Worm (Caenorhabditis elegans): ENCODE measurements around the gene ZK1290.1.

ZK1290.1 gene

DNA sequence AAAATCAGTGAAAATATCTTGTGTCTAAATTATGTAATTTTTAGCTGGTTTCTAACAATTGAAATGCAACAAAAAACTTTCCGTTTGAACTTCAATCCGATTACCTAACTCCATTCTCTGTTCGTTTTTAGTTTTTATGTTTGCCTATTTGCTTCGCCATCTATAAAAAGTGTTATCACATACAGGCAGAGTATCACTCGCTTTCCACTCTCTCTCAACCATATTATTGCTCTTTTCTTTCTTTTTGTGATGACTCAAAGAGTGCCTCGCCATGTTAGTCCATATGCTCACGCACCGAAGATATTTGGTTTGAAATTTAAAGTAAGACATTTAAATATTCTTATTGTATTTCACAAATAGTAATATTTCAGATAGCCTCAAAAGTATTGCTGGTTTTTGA is 26.6 kb upstream of the ZK1290.1 start, which contains the start of gene ZK1290.13:
TSS of gene ZK1290.13 (plus strand) at position 73 of the 400 bp plus-strand sequence.
- TF ChIP-seq ztf-29 (GFP tag; IDR thresholded peaks at IDR 0.05) (no peak), tab-1 (GFP tag; IDR thresholded peaks at IDR 0.05) (no peak), med-1 (GFP tag; optimal IDR thresholded peaks at IDR 0.05; ENCODE audit: insufficient read depth) (no peak), cog-1 (tag; optimal IDR thresholded peaks at IDR 0.05) (no peak), ztf-23 (GFP tag; IDR thresholded peaks at IDR 0.05) (no peak), klf-2 (GFP tag; conservative IDR thresholded peaks at IDR 0.05) (no peak)

DNA sequence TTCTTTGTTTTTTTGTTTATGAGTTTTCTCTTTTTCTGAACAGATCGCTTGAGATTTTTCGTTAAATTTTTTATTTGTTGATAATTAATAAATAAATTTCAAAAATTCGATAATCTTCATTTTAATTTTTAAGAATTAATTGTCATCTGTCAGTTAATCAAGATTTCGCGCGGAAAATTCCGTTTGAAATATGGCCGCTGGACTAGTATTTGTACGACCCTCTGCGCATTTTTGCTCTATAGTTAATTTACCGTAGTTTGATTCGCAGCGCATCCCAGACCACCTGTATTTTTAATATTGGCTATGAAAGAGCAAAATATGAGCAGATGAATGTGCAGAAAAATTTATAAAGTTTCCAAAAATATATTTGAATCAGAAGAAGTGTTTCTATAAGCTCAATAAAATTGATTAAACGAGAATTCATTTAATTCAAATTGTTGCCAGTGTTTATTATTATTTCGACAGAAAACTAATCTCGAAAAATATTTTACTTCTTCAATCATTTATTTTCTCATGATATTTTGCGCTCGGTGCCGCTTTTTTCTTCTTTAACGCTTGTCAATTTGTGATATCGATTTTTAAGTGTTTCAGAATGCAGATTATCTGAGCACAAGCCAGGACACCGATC is 23.8 kb upstream of the ZK1290.1 start, which contains the start of gene nfi-1:
TSS of gene nfi-1 (plus strand) at position 578 of the 628 bp plus-strand sequence.
- TF ChIP-seq ztf-29 (GFP tag; IDR thresholded peaks at IDR 0.05): no peak
- no peak for TF ChIP-seq ref-1 (GFP tag; conservative IDR thresholded peaks at IDR 0.05)
- no peak for TF ChIP-seq T22C8.4 (GFP tag; IDR thresholded peaks at IDR 0.05)
- no peak for TF ChIP-seq tab-1 (GFP tag; IDR thresholded peaks at IDR 0.05)
- TF ChIP-seq ztf-23 (GFP tag; IDR thresholded peaks at IDR 0.05): no peak
- TF ChIP-seq klf-2 (GFP tag; conservative IDR thresholded peaks at IDR 0.05): no peak
- no peak for TF ChIP-seq cog-1 (tag; optimal IDR thresholded peaks at IDR 0.05)
- no peak for TF ChIP-seq flt-1 (GFP tag; IDR thresholded peaks at IDR 0.05)
- no peak for TF ChIP-seq med-1 (GFP tag; optimal IDR thresholded peaks at IDR 0.05; ENCODE audit: insufficient read depth)

DNA sequence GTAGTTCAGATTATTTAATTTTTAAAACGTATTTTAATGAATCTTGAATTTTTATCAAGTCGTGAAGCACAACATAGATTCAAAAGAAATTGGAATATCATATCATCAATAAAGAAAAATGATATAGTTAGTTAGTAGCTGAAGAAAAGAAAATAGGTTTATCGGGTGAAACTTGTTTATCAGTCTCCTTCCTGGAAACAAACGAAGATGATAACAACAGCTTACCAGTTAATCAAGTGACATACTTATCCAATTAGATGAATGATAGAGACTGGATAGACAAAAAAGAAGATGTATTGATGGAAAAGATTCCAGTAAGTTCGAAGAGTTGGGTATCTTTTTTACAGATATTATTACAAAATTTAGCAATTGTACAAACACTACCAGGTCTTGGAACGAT is 18.6 kb upstream of the ZK1290.1 start:
- TF ChIP-seq ztf-29 (GFP tag; IDR thresholded peaks at IDR 0.05): no peak
- TF ChIP-seq med-1 (GFP tag; optimal IDR thresholded peaks at IDR 0.05; ENCODE audit: insufficient read depth): no peak
- no peak for TF ChIP-seq cog-1 (tag; optimal IDR thresholded peaks at IDR 0.05)
- no peak for TF ChIP-seq ref-1 (GFP tag; conservative IDR thresholded peaks at IDR 0.05)
- no peak for TF ChIP-seq klf-2 (GFP tag; conservative IDR thresholded peaks at IDR 0.05)
- TF ChIP-seq T22C8.4 (GFP tag; IDR thresholded peaks at IDR 0.05): no peak
- no peak for TF ChIP-seq flt-1 (GFP tag; IDR thresholded peaks at IDR 0.05)
- no peak for TF ChIP-seq tab-1 (GFP tag; IDR thresholded peaks at IDR 0.05)
- no peak for TF ChIP-seq ztf-23 (GFP tag; IDR thresholded peaks at IDR 0.05)

DNA sequence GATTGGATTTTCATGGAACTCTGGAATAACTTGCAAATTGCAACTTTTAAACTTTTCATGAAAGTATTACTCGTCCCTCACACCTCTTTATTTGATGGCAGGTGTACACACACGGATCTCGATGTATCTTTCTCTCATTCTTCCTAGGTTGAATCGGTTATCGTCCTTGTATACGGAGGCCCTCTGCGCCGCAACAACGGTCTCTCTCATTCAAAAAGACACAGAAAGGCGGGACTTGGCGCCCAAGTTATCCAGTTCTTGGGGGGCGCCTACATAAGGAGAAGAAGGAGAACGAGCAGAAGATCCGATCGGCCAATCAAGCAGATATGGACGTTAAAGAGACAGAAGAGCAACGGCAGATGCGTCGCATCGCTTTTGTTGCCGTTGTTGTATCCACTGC is 17.8 kb upstream of the ZK1290.1 start, which contains the start of gene rol-8:
TSS of gene rol-8 (plus strand) at position 301 of the 400 bp plus-strand sequence.
- TF ChIP-seq tab-1 (GFP tag; IDR thresholded peaks at IDR 0.05): no peak

DNA sequence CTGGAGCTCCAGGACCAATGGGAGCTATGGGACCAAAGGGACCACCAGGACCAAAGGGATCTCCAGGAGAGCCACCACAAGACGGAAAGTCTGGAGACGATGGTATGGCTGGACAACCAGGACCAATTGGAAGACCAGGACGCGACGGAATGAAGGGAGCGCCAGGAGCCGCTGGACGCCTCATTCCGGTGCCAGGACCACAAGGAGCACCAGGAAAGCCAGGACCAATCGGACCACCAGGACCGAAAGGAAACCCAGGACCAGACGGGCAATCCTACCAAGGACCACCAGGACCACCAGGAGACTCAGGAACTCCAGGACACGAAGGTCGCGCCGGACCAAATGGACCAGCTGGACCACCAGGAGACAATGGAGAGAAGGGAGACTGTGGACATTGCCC is 16.8 kb upstream of the ZK1290.1 start:
- TF ChIP-seq klf-2 (GFP tag; conservative IDR thresholded peaks at IDR 0.05): no peak
- TF ChIP-seq ref-1 (GFP tag; conservative IDR thresholded peaks at IDR 0.05): no peak
- TF ChIP-seq flt-1 (GFP tag; IDR thresholded peaks at IDR 0.05): no peak
- no peak for TF ChIP-seq ztf-23 (GFP tag; IDR thresholded peaks at IDR 0.05)
- TF ChIP-seq ztf-29 (GFP tag; IDR thresholded peaks at IDR 0.05): no peak
- no peak for TF ChIP-seq med-1 (GFP tag; optimal IDR thresholded peaks at IDR 0.05; ENCODE audit: insufficient read depth)
- no peak for TF ChIP-seq T22C8.4 (GFP tag; IDR thresholded peaks at IDR 0.05)
- TF ChIP-seq cog-1 (tag; optimal IDR thresholded peaks at IDR 0.05): no peak
- TF ChIP-seq tab-1 (GFP tag; IDR thresholded peaks at IDR 0.05): no peak

DNA sequence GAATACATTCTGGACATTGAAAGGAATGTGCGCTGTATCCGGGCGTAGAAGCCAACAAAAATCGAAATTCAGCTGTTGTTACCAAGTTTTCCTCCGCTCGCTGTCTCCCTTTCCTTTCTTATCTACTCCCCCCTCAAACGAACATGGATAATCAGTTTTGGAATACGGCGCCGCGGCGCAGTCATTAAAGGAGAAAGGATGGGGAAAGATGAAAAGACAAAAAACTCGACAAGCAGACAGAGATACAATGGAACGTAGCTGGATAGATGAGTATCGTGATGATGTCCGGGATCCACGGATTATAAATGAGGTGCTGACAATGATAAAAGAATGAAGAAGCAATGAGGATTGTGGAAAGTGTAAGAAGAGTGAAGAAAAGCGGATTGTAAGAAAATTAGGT is 16.2 kb upstream of the ZK1290.1 start:
- TF ChIP-seq ref-1 (GFP tag; conservative IDR thresholded peaks at IDR 0.05) (no peak), med-1 (GFP tag; optimal IDR thresholded peaks at IDR 0.05; ENCODE audit: insufficient read depth) (no peak), klf-2 (GFP tag; conservative IDR thresholded peaks at IDR 0.05) (no peak), ztf-29 (GFP tag; IDR thresholded peaks at IDR 0.05) (no peak), cog-1 (tag; optimal IDR thresholded peaks at IDR 0.05) (no peak), flt-1 (GFP tag; IDR thresholded peaks at IDR 0.05) (no peak), tab-1 (GFP tag; IDR thresholded peaks at IDR 0.05) (no peak), T22C8.4 (GFP tag; IDR thresholded peaks at IDR 0.05) (no peak), ztf-23 (GFP tag; IDR thresholded peaks at IDR 0.05) (no peak)

DNA sequence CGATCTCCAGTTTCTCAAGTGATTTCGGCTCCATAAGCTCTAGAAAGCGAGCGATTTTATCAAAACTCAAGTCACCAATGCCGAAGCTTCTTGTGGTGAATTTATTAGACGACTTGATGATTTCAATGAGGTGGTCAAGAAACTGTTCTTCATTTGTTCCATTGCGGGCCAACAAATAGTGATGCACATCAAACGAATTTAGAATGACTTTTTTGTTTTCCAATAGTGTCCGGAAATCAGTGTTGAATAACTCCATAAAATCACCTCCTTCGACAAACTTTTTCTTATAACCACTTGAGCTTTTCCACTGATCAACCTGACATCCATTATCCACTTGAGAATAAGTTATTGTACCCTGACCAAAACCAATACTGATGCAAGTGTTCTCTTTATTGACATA is 14.3 kb upstream of the ZK1290.1 start:
- TF ChIP-seq ref-1 (GFP tag; conservative IDR thresholded peaks at IDR 0.05) (no peak), ztf-23 (GFP tag; IDR thresholded peaks at IDR 0.05) (no peak), flt-1 (GFP tag; IDR thresholded peaks at IDR 0.05) (no peak), tab-1 (GFP tag; IDR thresholded peaks at IDR 0.05) (no peak), klf-2 (GFP tag; conservative IDR thresholded peaks at IDR 0.05) (no peak), med-1 (GFP tag; optimal IDR thresholded peaks at IDR 0.05; ENCODE audit: insufficient read depth) (no peak), ztf-29 (GFP tag; IDR thresholded peaks at IDR 0.05) (no peak), T22C8.4 (GFP tag; IDR thresholded peaks at IDR 0.05) (no peak), cog-1 (tag; optimal IDR thresholded peaks at IDR 0.05) (no peak)

DNA sequence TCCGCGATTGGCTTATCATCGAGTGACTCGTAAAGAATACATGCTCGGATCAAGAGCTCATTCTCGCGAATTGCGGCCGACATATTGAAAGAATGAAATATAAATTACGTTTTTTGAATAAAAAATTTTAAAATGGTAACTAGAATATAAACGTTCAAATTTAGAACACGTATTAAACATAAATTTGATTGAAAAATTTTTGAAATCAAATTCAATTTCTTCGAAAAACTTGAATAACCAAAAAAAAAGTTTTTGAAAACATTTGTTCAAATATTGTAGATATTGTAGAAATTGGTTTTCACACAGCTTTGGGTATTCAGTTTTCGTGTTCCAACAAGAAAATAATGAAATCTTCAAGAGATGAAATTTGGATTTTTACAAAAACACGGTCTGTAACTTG is 13.5 kb upstream of the ZK1290.1 start, which contains the start of gene fbxa-224:
TSS of gene fbxa-224 (minus strand) at position 101 of the 400 bp plus-strand sequence.
- no peak for TF ChIP-seq tab-1 (GFP tag; IDR thresholded peaks at IDR 0.05)

DNA sequence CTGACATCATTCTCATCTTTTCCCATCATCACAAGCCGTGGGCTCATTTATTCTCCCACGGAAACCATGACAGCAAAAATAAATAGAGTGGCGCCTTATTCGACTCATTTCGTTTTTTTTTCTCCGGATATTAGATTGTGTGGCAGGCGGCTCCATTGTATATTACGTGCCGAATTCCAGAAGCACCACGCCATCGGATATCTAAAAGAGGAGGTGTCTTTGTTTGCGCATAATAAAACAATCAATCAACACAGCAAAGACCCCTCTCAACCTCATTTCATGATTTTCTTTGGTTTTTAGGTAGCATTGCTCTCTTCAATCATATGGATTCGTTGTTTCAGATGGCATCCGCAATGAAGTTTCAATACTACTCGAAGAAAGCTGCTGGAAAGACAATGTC is 12.5 kb upstream of the ZK1290.1 start, which contains the start of gene tph-1:
TSS of gene tph-1 (plus strand) at position 301 of the 400 bp plus-strand sequence.
- TF ChIP-seq ztf-23 (GFP tag; IDR thresholded peaks at IDR 0.05) (no peak), ref-1 (GFP tag; conservative IDR thresholded peaks at IDR 0.05) (no peak), cog-1 (tag; optimal IDR thresholded peaks at IDR 0.05) (no peak), T22C8.4 (GFP tag; IDR thresholded peaks at IDR 0.05) (no peak), med-1 (GFP tag; optimal IDR thresholded peaks at IDR 0.05; ENCODE audit: insufficient read depth) (no peak), flt-1 (GFP tag; IDR thresholded peaks at IDR 0.05) (no peak), tab-1 (GFP tag; IDR thresholded peaks at IDR 0.05) (no peak), ztf-29 (GFP tag; IDR thresholded peaks at IDR 0.05) (no peak), klf-2 (GFP tag; conservative IDR thresholded peaks at IDR 0.05) (no peak)

DNA sequence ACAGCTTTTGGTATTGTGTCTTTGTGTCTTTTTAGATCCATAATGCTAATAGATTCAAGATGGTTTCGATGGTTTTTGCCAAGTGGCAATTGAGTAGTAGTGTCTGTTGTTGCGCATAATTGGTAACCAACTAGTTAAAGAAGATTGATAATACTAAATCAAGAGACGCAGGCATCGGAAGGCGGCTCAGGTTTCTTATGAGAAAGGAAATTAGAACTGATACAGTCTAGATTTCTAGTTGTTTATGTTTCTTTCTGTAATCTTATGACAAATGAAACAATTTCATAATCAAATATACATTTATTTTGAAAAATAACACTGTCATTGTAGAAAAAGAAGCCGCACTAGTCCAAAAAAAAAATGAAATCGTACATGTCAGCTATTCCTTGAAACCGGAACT is 7.8 kb upstream of the ZK1290.1 start, which contains the start of gene ZK1290.10:
TSS of gene ZK1290.10 (minus strand) at position 101 of the 400 bp plus-strand sequence.
- TF ChIP-seq ref-1 (GFP tag; conservative IDR thresholded peaks at IDR 0.05) (no peak), ztf-23 (GFP tag; IDR thresholded peaks at IDR 0.05) (no peak), med-1 (GFP tag; optimal IDR thresholded peaks at IDR 0.05; ENCODE audit: insufficient read depth) (no peak)

Measured in whole organism, midembryonic.